Fruit fly (Drosophila melanogaster) whole organism, embryonic: ENCODE data around the gene thoc6.

ENCODE experiments used
- CG14441 ChIP-seq: fragments of 200-800 bp; sonication (Bioruptor generic); IDR thresholded peaks from 2 replicates; pipeline ENCODE4 v1.3.6; 2022; ENCODE audit warnings: missing biosample characterization, missing genetic modification characterization
- CG1647 ChIP-seq: fragments of 200-800 bp; sonication (Bioruptor generic); optimal IDR thresholded peaks from 3 replicates; lab custom pipeline; 2016; ENCODE audit warnings: missing biosample characterization, missing genetic modification characterization
- CG3847 ChIP-seq: fragments of 200-800 bp; sonication (Bioruptor generic); IDR thresholded peaks from 2 replicates; pipeline ENCODE4 v1.3.6; 2022; ENCODE audit warnings: missing biosample characterization, missing genetic modification characterization
- CG8281 ChIP-seq: fragments of 200-800 bp; sonication (Bioruptor generic); optimal IDR thresholded peaks from 2 replicates; lab custom pipeline; 2018; ENCODE audit warnings: missing biosample characterization, mild to moderate bottlenecking, missing genetic modification characterization, moderate library complexity
- Dref ChIP-seq: fragments of 200-800 bp; sonication (Bioruptor generic); IDR thresholded peaks from 2 replicates; pipeline ENCODE4 v1.3.6; 2022; ENCODE audit warnings: missing biosample characterization, missing genetic modification characterization
- Hr78 ChIP-seq, 2 experiments: fragments of 200-800 bp in 1 of 2; fragments of >200 bp in 1 of 2; sonication (Bioruptor generic) in 1 of 2; optimal IDR thresholded peaks; 2 replicates each; lab custom pipeline; 2017 to 2019; ENCODE audit warnings: missing biosample characterization in 2 of 2, missing genetic modification characterization in 2 of 2, mild to moderate bottlenecking in 1 of 2, moderate library complexity in 1 of 2
- Lpt ChIP-seq: fragments of >200 bp; optimal IDR thresholded peaks from 2 replicates; lab custom pipeline; 2018; ENCODE audit warnings: missing biosample characterization, missing genetic modification characterization
- MTF-1 ChIP-seq: fragments of 200-800 bp; sonication (Bioruptor generic); optimal IDR thresholded peaks from 2 replicates; lab custom pipeline; 2018; ENCODE audit warnings: missing biosample characterization, mild to moderate bottlenecking, missing genetic modification characterization, borderline replicate concordance
- Sox100B ChIP-seq: fragments of 200-800 bp; sonication (Bioruptor generic); optimal IDR thresholded peaks from 3 replicates; lab custom pipeline; 2018; ENCODE audit warnings: missing biosample characterization, mild to moderate bottlenecking, missing genetic modification characterization
- Ssrp ChIP-seq: fragments of 200-800 bp; sonication (Bioruptor generic); optimal IDR thresholded peaks from 2 replicates; lab custom pipeline; 2018; ENCODE audit warnings: missing biosample characterization, mild to moderate bottlenecking, missing genetic modification characterization, moderate library complexity
- crol ChIP-seq: fragments of 200-800 bp; sonication (Bioruptor generic); IDR thresholded peaks from 2 replicates; pipeline ENCODE4 v1.3.6; 2022; ENCODE audit warnings: missing biosample characterization, missing genetic modification characterization
- grn ChIP-seq: fragments of 200-800 bp; sonication (Bioruptor generic); optimal IDR thresholded peaks from 3 replicates; lab custom pipeline; 2017; ENCODE audit warnings: missing biosample characterization, missing genetic modification characterization
- lmd ChIP-seq: fragments of 200-800 bp; sonication (Bioruptor generic); IDR thresholded peaks from 2 replicates; pipeline ENCODE4 v1.3.6; 2022; ENCODE audit warnings: missing biosample characterization, missing genetic modification characterization
- pum ChIP-seq: fragments of 200-800 bp; sonication (Bioruptor generic); optimal IDR thresholded peaks from 2 replicates; lab custom pipeline; 2016; ENCODE audit warnings: missing biosample characterization, missing genetic modification characterization

DNA sequence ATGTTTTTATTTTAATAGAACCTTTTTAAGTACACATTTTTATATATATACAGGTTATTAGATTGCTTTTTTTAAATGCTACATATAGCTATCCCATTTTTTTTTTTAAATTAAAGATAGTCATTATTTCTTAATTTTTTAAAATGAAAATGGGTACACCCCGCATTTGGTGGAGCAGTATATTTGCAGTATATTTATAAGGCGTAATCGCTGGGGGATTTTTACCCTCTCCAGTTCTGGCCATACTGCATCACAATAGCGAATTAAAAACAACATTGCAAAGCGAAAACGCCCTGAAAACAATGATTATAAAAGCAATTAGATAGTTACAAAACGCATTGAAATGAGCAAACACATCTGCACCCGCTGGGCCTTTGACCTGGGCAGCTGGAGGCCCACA, 44.5 kb downstream of the thoc6 start, which contains the start of gene CG32099:
- TF ChIP-seq Ssrp (tag; lab: Kevin White, UChicago) (no peak), lmd (GFP tag; lab: Robert Waterston, UW) (no peak), Hr78 (GFP tag; optimal IDR thresholded peaks at IDR 0.05; lab: Kevin White, UChicago) (no peak), Sox100B (GFP tag; lab: Kevin White, UChicago) (no peak), Lpt (GFP tag; lab: Kevin White, UChicago) (no peak), MTF-1 (no peak), Dref (GFP tag; lab: Robert Waterston, UW) (no peak), CG14441 (no peak), pum (GFP tag; lab: Kevin White, UChicago) (no peak), CG1647 (GFP tag; lab: Kevin White, UChicago) (no peak), grn (GFP tag; lab: Kevin White, UChicago) (no peak), CG8281 (tag; lab: Kevin White, UChicago) (no peak), CG3847 (GFP tag; lab: Robert Waterston, UW) (no peak), crol (GFP tag; lab: Robert Waterston, UW) (no peak)
